Fruit fly (Drosophila melanogaster) S2 (cell line): ENCODE results near the gene CG43249.

Experiments used
- CG8478 ChIP-seq: fragments of >200 bp; optimal IDR thresholded peaks from 2 replicates; lab custom pipeline; 2018
- CTCF ChIP-seq, 2 experiments: fragments of >200 bp; optimal IDR thresholded peaks; 2 replicates each; lab custom pipeline; 2018

Gene CG43249

DNA sequence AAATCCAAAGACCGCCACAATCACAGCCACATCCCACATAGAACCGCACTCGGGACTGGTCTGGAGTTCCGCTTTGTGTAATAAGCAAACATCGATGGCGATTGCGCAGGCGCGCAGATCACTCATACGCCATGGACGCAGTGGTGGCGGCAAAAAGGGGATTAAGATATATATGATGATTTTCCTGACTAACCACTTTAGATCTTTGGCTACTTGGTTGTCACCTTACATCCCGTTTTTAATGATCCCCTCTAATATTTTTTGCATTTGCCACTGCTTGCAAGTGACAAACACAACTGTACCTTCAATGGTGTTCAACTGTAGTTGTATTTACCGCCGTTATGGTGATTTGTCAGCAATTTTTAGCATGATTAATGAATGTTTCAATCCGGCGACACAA lies 5.9 kb downstream of the CG43249 start:
- TF ChIP-seq CTCF (optimal IDR thresholded peaks at IDR 0.05; lab: Kevin White, UChicago) (no peak), CG8478 (lab: Kevin White, UChicago) (no peak)

DNA sequence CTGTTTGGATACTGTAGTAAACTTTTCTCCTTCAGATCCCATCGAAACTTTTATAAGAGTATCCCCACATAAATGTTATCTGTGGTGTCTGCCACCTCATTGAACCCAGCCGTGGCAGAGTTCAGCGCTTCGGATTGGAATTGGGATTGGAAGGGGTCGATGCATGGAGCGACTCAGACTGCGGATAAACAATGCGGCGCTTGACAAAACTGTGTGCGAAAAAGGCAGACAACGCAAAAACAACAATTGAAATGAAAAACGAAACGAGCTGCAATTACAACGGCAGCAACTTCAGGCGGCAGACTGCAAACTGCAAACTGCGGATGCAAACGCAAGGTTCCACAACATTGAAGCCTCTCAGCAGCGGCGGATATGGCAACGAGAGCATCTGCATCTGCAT lies 9.9 kb downstream of the CG43249 start, which contains the start of gene CG13062:
CG13062 (plus strand) TSS at position 301 of the 400 bp plus-strand sequence.
- TF ChIP-seq CTCF (optimal IDR thresholded peaks at IDR 0.05; lab: Kevin White, UChicago) (no peak), CG8478 (lab: Kevin White, UChicago) (no peak)

- TF ChIP-seq CTCF (optimal IDR thresholded peaks at IDR 0.05; lab: Kevin White, UChicago) (no peak), CG8478 (lab: Kevin White, UChicago) (no peak)
Observed at dm6 chr3L:16317724-16318123, 13.6 kb downstream of the CG43249 start, which contains the start of gene Nplp3. TSS of gene Nplp3 (plus strand) at chr3L:16318024.

DNA sequence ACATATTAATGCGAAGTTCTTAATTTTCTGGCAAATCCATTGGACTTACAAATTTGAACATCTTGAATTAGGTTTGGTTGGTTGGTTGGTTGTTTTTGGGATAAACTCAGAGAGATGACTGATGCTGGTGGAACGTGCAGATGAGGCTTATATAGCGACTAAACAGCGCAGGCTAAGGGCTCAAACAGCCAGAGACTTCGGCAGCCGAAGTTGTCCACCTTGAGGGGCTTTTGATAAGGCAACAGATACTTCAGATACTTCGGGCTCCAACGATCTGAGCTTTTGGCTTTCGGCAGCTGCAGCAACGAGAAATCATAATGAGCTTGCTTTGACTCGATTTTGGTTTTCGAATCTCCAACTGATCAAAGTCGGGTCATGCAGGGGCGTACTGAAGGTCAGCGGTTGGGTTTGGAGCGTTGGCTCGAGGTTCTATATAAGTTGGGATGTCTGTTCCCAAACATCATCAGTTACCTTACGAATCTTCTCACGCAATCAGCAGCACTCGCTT lies 15.4 kb downstream of the CG43249 start, which contains the start of the genes CG13041 and CG13060:
CG13041 (minus strand) TSS at position 128 of the 508 bp plus-strand sequence.
CG13060 (plus strand) TSS at position 458 of the 508 bp plus-strand sequence.
- TF ChIP-seq CTCF (optimal IDR thresholded peaks at IDR 0.05; lab: Kevin White, UChicago) (no peak), CG8478 (lab: Kevin White, UChicago) (no peak)

- TF ChIP-seq CG8478 (lab: Kevin White, UChicago) (no peak), CTCF (optimal IDR thresholded peaks at IDR 0.05; lab: Kevin White, UChicago) (no peak)
Observed at dm6 chr3L:16321172-16321571, 17.1 kb downstream of the CG43249 start, which contains the start of gene CG42718. TSS of gene CG42718 (minus strand) at chr3L:16321272.

DNA sequence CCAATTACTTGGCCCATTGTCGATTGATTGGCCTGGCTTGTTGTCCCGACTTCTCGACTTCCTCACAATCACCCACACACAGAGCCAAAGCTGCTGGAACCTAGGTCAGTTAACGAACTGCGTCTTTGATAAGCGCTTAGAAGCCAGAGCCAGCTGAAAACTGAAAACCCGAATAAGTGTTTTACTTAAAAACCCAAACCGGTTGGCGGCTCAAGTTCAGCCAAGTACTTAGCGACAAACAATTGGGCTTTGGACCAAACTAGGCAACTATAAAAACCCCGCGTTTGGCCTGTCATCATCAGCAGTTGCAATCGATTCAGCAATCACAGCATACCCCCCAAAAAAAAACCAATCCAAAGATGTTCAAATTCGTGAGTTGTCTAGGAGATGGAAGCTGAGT lies 19.3 kb downstream of the CG43249 start, which contains the start of gene CG13059:
CG13059 (plus strand) TSS at position 301 of the 400 bp plus-strand sequence.
- TF ChIP-seq CTCF (optimal IDR thresholded peaks at IDR 0.05; lab: Kevin White, UChicago) (no peak), CG8478 (lab: Kevin White, UChicago) (no peak)

DNA sequence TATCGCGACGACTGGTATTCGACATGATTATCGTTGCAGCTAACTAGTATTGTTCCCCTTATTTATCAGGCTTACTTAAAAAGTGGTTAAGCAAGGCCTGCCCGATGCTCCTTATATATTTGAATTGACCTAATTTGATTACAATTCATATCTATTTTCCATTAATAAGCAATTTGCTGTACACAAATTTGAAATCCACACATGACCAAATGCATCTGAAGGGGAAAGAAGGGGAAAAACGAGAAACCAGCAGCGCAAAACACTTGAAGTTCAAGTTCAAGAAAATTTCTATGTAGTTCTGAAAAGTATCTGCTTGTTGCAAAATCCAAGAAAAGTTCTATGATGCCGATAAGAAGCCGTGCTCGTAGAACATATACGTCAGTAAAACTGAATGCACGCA lies 22.6 kb downstream of the CG43249 start, which contains the start of the genes CG13040 and CG13039:
CG13040 (minus strand) TSS at position 101 of the 400 bp plus-strand sequence.
CG13039 (minus strand) TSS at position 106 of the 400 bp plus-strand sequence.
- TF ChIP-seq CTCF (optimal IDR thresholded peaks at IDR 0.05; lab: Kevin White, UChicago) (no peak), CG8478 (lab: Kevin White, UChicago) (no peak)

DNA sequence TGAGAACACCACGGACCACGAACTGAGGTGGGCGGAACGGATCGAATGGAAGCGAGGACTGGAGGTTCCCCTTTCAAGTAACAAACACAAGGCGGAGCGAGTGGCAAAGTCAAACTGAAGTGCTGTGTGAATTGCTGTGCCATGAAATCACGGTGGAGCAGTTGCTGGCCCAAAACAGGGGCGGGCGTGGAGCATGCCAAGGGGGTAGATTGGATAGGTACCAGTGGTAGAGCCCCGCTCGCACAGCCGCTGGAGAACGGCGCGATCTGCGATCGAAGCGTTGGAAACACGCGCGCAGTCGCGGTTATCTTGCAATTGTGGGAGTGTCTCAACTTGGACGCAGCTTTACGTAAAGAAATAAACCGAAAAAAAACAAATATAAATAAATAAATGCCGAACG lies 23.7 kb downstream of the CG43249 start, which contains the start of gene CG13038:
CG13038 (minus strand) TSS at position 118 of the 400 bp plus-strand sequence.
- TF ChIP-seq CTCF (optimal IDR thresholded peaks at IDR 0.05; lab: Kevin White, UChicago) (no peak), CG8478 (lab: Kevin White, UChicago) (no peak)

DNA sequence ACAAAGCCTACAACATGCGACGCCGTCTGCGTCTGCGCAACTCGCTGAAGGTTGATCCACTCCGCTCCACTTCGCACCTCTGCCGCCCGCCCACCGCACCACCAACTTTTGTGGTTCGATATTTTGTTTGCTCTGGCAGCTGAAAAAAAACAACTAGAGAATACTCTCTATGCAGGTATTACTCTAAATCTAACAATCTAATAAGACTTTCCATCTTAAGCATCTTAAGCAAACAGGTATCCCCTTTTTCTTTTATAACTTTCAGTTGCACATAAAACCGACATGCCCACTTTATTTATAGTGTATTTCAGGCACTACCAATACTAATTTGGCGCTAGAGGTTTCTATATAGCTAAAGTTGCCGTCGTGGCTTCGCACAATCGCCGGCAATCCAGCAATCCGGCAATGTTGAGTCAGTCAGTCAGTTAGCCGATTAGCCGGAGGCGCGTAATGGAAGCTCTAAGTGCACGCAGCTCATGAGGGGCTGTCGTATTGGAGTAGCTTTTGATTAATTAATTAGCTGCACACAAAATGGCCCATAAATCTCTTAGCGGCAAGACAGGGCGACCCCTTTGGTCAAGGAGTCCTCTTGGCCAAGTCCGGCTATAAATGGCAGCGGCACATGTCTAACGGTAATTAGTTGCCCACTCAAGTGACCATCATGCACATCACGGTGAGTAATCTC lies 24.3 kb downstream of the CG43249 start, which contains the start of gene CG13058:
CG13058 (plus strand) TSS at position 635 of the 685 bp plus-strand sequence.
- TF ChIP-seq CG8478 (lab: Kevin White, UChicago): no peak
- no peak for TF ChIP-seq CTCF (optimal IDR thresholded peaks at IDR 0.05; lab: Kevin White, UChicago)

DNA sequence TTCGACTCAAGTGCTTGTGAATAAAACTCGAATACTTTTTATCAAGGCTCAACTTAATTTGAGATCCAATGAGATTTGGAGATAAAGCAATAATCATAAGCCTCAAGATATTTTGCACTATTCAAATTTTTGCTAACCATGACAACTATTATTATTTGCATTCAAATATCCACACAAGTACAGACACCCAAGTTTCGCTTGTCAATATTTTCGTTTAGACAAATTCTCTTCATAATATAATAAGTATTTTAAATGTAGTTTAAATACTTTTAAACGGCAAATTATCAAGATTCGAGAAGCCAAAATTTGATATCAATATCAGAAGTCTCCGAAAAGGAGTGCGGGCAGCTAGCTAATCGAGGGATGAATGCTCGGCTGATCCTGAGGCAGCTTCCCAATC lies 25.4 kb downstream of the CG43249 start, which contains the start of gene CG33061:
CG33061 (plus strand) TSS at position 301 of the 400 bp plus-strand sequence.
- TF ChIP-seq CG8478 (lab: Kevin White, UChicago) (no peak), CTCF (optimal IDR thresholded peaks at IDR 0.05; lab: Kevin White, UChicago) (no peak)

DNA sequence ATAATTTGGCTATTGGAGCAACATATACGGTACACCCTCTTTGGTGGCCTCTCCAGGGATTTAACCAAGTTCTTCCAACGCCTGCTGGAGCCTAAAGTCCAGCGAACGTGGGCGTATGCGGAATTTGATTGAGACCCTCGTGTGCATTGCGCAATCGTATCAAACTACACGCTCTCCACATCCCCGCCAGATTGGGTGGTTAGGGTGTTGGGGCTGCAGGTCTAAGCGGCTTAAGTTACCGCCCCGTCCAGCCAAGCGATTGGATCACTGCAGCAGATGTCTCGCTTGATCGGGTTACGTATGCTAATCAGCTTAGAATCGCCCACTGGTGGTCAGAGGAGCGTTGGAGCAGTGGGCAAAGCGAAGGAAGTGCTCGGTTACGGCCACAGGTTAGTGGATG lies 26.7 kb downstream of the CG43249 start, which contains the start of gene CG33060:
CG33060 (plus strand) TSS at position 301 of the 400 bp plus-strand sequence.
- TF ChIP-seq CG8478 (lab: Kevin White, UChicago) (no peak), CTCF (optimal IDR thresholded peaks at IDR 0.05; lab: Kevin White, UChicago) (no peak)

DNA sequence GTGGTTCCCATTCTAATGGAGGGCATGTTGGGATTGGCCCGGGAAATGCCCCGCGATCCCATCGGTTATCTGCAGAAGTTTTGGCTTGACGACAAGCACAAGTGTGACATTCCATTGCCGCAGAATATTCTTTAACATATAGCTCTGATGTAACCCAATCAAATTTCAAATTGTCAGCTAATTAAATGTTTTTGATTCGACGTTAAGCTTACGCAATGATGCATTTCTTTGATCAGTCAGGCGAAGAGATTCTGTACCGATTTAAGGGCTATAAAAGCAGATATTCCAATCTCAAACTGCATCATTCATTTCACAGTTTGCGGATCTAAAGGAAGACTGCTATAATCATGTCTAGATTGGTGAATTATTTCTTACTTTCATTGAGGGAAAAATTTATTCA lies 27.6 kb downstream of the CG43249 start, which contains the start of gene retinin:
retinin (plus strand) TSS at position 301 of the 400 bp plus-strand sequence.
- no peak for TF ChIP-seq CTCF (optimal IDR thresholded peaks at IDR 0.05; lab: Kevin White, UChicago)
- no peak for TF ChIP-seq CG8478 (lab: Kevin White, UChicago)

dm6 chr3L:16333013-16333412 lies 28.9 kb downstream of the CG43249 start, which contains the start of gene CG13056:
TSS of gene CG13056 (plus strand) at chr3L:16333313.
- TF ChIP-seq CG8478 (lab: Kevin White, UChicago): no peak

dm6 chr3L:16334876-16335275 lies 30.8 kb downstream of the CG43249 start:
- TF ChIP-seq CTCF (optimal IDR thresholded peaks at IDR 0.05; lab: Kevin White, UChicago): no peak
- TF ChIP-seq CG8478 (lab: Kevin White, UChicago): no peak

- TF ChIP-seq CTCF (optimal IDR thresholded peaks at IDR 0.05; lab: Kevin White, UChicago): no peak
- no peak for TF ChIP-seq CG8478 (lab: Kevin White, UChicago)
Observed at dm6 chr3L:16337739-16338138, 33.7 kb downstream of the CG43249 start.
